Worm (Caenorhabditis elegans) whole organism, L2 larva: Measurements from ENCODE around the gene nhx-9.

Source experiments
- C34F6.9 ChIP-seq: fragments of 150-350 bp; optimal IDR thresholded peaks from 2 replicates; lab custom pipeline; 2014; ENCODE audit warnings: missing biosample characterization, missing genetic modification characterization
- F13H6.1 ChIP-seq: sonication (generic microtip); optimal IDR thresholded peaks from 2 replicates; lab custom pipeline; 2016; ENCODE audit warnings: missing genetic modification characterization, missing compliant biosample characterization
- R02D3.7 ChIP-seq: fragments of 150-350 bp; optimal IDR thresholded peaks from 2 replicates; lab custom pipeline; 2014; ENCODE audit warnings: missing biosample characterization, missing genetic modification characterization
- Y55F3AM.14 ChIP-seq: fragments of 200-800 bp; sonication (Bioruptor generic); optimal IDR thresholded peaks from 2 replicates; lab custom pipeline; 2018; ENCODE audit warnings: mild to moderate bottlenecking, missing genetic modification characterization, missing compliant biosample characterization
- ZK546.5 ChIP-seq: sonication (generic microtip); optimal IDR thresholded peaks from 2 replicates; lab custom pipeline; 2017; ENCODE audit warnings: missing biosample characterization, missing genetic modification characterization
- aly-2 ChIP-seq: fragments of 150-350 bp; optimal IDR thresholded peaks from 2 replicates; lab custom pipeline; 2014; ENCODE audit warnings: missing biosample characterization, missing genetic modification characterization
- ama-1 ChIP-seq: fragments of 150-350 bp; optimal IDR thresholded peaks from 2 replicates; lab custom pipeline; 2018; ENCODE audit warnings: inconsistent platforms
- blmp-1 ChIP-seq: sonication (generic microtip); optimal IDR thresholded peaks from 2 replicates; lab custom pipeline; 2017; ENCODE audit warnings: missing genetic modification characterization, mild to moderate bottlenecking, missing compliant biosample characterization, antibody characterized with exemption, moderate library complexity; ENCODE audit not compliant: insufficient read depth
- ceh-16 ChIP-seq: fragments of 150-350 bp; optimal IDR thresholded peaks from 2 replicates; lab custom pipeline; 2014; ENCODE audit warnings: missing biosample characterization, missing genetic modification characterization
- crh-2 ChIP-seq: sonication (generic microtip); optimal IDR thresholded peaks from 2 replicates; lab custom pipeline; 2017; ENCODE audit warnings: missing biosample characterization, missing genetic modification characterization
- egl-27 ChIP-seq: sonication (generic microtip); optimal IDR thresholded peaks from 3 replicates; lab custom pipeline; 2017; ENCODE audit warnings: missing biosample characterization, missing genetic modification reagents, missing genetic modification characterization
- elt-1 ChIP-seq: fragments of 150-350 bp; optimal IDR thresholded peaks from 2 replicates; lab custom pipeline; 2014; ENCODE audit warnings: missing biosample characterization, missing genetic modification characterization
- elt-3 ChIP-seq: sonication (generic microtip); optimal IDR thresholded peaks from 2 replicates; lab custom pipeline; 2017; ENCODE audit warnings: missing biosample characterization, missing genetic modification characterization
- fos-1 ChIP-seq: fragments of 150-350 bp; optimal IDR thresholded peaks from 2 replicates; lab custom pipeline; 2014; ENCODE audit warnings: missing biosample characterization, missing genetic modification characterization
- gmeb-1 ChIP-seq: fragments of 150-350 bp; optimal IDR thresholded peaks from 2 replicates; lab custom pipeline; 2014; ENCODE audit warnings: missing biosample characterization, missing genetic modification characterization
- lin-11 ChIP-seq: fragments of 150-350 bp; sonication (generic microtip); optimal IDR thresholded peaks from 2 replicates; lab custom pipeline; 2014; ENCODE audit warnings: missing biosample characterization, missing genetic modification characterization, inconsistent platforms, mixed read lengths
- lin-13 ChIP-seq: fragments of 150-350 bp; optimal IDR thresholded peaks from 2 replicates; lab custom pipeline; 2014; ENCODE audit warnings: missing biosample characterization, missing genetic modification reagents, missing genetic modification characterization
- lsy-2 ChIP-seq, 2 experiments: fragments of 150-350 bp in 1 of 2; sonication (generic microtip) in 1 of 2; optimal IDR thresholded peaks; 2 replicates each; lab custom pipeline; 2014 to 2017; ENCODE audit warnings: missing biosample characterization in 2 of 2, missing genetic modification characterization in 2 of 2
- mab-5 ChIP-seq: fragments of 150-350 bp; optimal IDR thresholded peaks from 2 replicates; lab custom pipeline; 2014; ENCODE audit warnings: missing biosample characterization, missing genetic modification characterization
- mbf-1 ChIP-seq: sonication (generic microtip); optimal IDR thresholded peaks from 2 replicates; lab custom pipeline; 2017; ENCODE audit warnings: missing biosample characterization, missing genetic modification characterization
- nhr-10 ChIP-seq: sonication (generic microtip); optimal IDR thresholded peaks from 2 replicates; lab custom pipeline; 2017; ENCODE audit warnings: missing biosample characterization, missing genetic modification characterization
- nhr-12 ChIP-seq: fragments of 150-350 bp; optimal IDR thresholded peaks from 2 replicates; lab custom pipeline; 2014; ENCODE audit warnings: missing biosample characterization, missing genetic modification characterization
- nhr-129 ChIP-seq: fragments of 150-350 bp; optimal IDR thresholded peaks from 2 replicates; lab custom pipeline; 2014; ENCODE audit warnings: missing biosample characterization, missing genetic modification characterization
- nhr-21 ChIP-seq: fragments of 150-350 bp; optimal IDR thresholded peaks from 2 replicates; lab custom pipeline; 2014; ENCODE audit warnings: missing biosample characterization, missing genetic modification characterization
- nhr-23 ChIP-seq: fragments of 150-350 bp; optimal IDR thresholded peaks from 2 replicates; lab custom pipeline; 2014; ENCODE audit warnings: missing biosample characterization, missing genetic modification reagents, missing genetic modification characterization
- nhr-237 ChIP-seq: fragments of 150-350 bp; optimal IDR thresholded peaks from 2 replicates; lab custom pipeline; 2014; ENCODE audit warnings: missing biosample characterization, missing genetic modification characterization
- nhr-25 ChIP-seq: fragments of 150-350 bp; sonication (generic microtip); optimal IDR thresholded peaks from 3 replicates; lab custom pipeline; 2014; ENCODE audit warnings: missing biosample characterization, missing genetic modification characterization
- nhr-77 ChIP-seq: fragments of 150-350 bp; optimal IDR thresholded peaks from 2 replicates; lab custom pipeline; 2014; ENCODE audit warnings: missing biosample characterization, missing genetic modification characterization
- sem-4 ChIP-seq: fragments of 150-350 bp; optimal IDR thresholded peaks from 2 replicates; lab custom pipeline; 2014; ENCODE audit warnings: missing biosample characterization, missing genetic modification reagents, missing genetic modification characterization
- sma-3 ChIP-seq: sonication (generic microtip); optimal IDR thresholded peaks from 2 replicates; lab custom pipeline; 2016; ENCODE audit warnings: missing genetic modification reagents, missing genetic modification characterization, missing compliant biosample characterization
- sma-9 ChIP-seq, 2 experiments: fragments of 150-350 bp in 1 of 2; sonication (generic microtip) in 1 of 2; optimal IDR thresholded peaks; 2 replicates each; lab custom pipeline; 2014 to 2016; ENCODE audit warnings: missing genetic modification characterization in 2 of 2, mild to moderate bottlenecking in 1 of 2, missing biosample characterization in 1 of 2, missing compliant biosample characterization in 1 of 2, missing genetic modification reagents in 1 of 2, moderate library complexity in 1 of 2
- snpc-4 ChIP-seq: fragments of 150-350 bp; optimal IDR thresholded peaks from 2 replicates; lab custom pipeline; 2014; ENCODE audit warnings: missing biosample characterization, missing genetic modification characterization
- unc-39 ChIP-seq: fragments of 150-350 bp; optimal IDR thresholded peaks from 2 replicates; lab custom pipeline; 2014; ENCODE audit warnings: missing biosample characterization, missing genetic modification characterization
- unc-55 ChIP-seq: fragments of 150-350 bp; sonication (generic microtip); optimal IDR thresholded peaks from 3 replicates; lab custom pipeline; 2014; ENCODE audit warnings: missing biosample characterization, missing genetic modification reagents, missing genetic modification characterization
- zag-1 ChIP-seq: fragments of 150-350 bp; optimal IDR thresholded peaks from 2 replicates; lab custom pipeline; 2014; ENCODE audit warnings: missing biosample characterization, missing genetic modification characterization
- ztf-1 ChIP-seq: fragments of 200-800 bp; sonication (Bioruptor generic); conservative IDR thresholded peaks from 2 replicates; pipeline ENCODE4 v1.3.6; 2022; ENCODE audit warnings: missing genetic modification characterization, missing compliant biosample characterization
- ztf-11 ChIP-seq: sonication (generic microtip); optimal IDR thresholded peaks from 2 replicates; lab custom pipeline; 2017; ENCODE audit warnings: missing biosample characterization, missing genetic modification characterization

Gene nhx-9

DNA sequence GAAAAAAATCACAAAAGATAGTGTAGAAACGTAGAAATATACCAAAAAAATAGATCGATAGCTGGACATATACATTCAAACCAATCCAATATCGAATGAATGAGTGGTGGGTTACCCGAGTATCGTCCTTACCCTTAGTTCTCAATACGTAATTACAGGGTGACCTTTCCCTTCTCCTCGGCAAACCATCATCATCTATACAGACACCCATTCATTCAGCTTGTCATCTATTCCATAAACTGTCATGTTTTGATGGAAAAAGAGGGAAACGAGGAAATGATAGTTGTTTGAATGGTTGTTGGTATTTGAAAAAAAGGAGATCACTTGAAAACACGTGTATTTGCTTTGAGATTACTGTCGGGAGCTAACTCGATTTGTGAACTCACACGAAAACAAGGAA lies 6.6 kb upstream of the nhx-9 start:
- TF ChIP-seq aly-2 (tag; lab: Kevin White, UChicago) (no peak), ama-1 (no peak), F13H6.1 (tag; lab: Kevin White, UChicago) (no peak), sma-3 (no peak), nhr-10 (tag; lab: Kevin White, UChicago) (no peak), nhr-25 (tag; lab: Kevin White, UChicago) (no peak), mab-5 (tag; lab: Kevin White, UChicago) (no peak), sem-4 (no peak), nhr-23 (tag; lab: Kevin White, UChicago) (no peak), C34F6.9 (tag; lab: Kevin White, UChicago) (no peak), fos-1 (tag; lab: Kevin White, UChicago) (no peak), ZK546.5 (no peak), lin-11 (tag; lab: Kevin White, UChicago) (no peak), R02D3.7 (tag; lab: Kevin White, UChicago) (no peak), lin-13 (GFP tag; lab: Kevin White, UChicago) (no peak), lsy-2 (tag; optimal IDR thresholded peaks at IDR 0.05; lab: Kevin White, UChicago) (no peak), elt-1 (tag; lab: Kevin White, UChicago) (no peak), egl-27 (tag; lab: Kevin White, UChicago) (no peak), mbf-1 (tag; lab: Kevin White, UChicago) (no peak), snpc-4 (tag; lab: Kevin White, UChicago) (no peak)
- TF ChIP-seq, all 48 proteins: peak for 0

DNA sequence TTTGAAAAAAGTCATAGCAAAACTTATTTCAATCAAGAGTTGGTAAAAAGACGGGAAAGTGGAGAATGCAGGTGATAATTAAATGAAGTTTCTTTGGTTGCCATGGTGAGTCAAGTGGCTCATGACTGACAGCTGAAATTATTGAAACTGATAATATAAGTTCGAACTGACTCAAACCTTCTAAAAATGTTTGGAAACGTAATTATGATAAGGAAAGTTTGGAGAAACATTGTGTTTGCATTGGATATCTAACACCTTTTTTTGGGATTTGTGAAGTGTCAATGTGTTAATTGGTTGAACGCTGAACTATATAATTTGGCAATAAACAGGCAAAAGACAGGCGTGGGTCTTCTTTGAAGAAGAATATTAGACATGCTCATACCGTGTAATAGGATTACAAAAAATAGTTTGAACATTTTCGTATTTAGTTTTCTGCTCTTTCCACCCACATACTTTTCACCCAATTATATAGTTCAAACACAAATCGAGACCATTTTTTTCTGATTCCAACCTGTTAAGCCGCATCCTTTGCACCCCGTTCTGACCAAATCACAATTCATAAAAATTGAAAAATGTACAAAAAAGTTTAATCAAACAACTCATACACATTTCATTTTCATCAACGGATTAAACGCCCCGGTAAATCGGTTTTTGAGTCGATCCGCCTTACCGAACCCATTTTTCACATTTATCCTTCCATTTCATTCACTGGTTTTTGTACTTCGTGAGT lies 5.2 kb upstream of the nhx-9 start, which contains the start of the genes srlf-33 and srlf-32:
TSS of gene srlf-33 (minus strand) at position 101 of the 730 bp plus-strand sequence.
TSS of gene srlf-32 (plus strand) at position 680 of the 730 bp plus-strand sequence.
- TF ChIP-seq nhr-129 (tag; lab: Kevin White, UChicago), result no peak
- TF ChIP-seq elt-3 (tag; lab: Kevin White, UChicago), result no peak
- TF ChIP-seq nhr-12 (tag; lab: Kevin White, UChicago), result no peak
- TF ChIP-seq ztf-11, result no peak
- TF ChIP-seq Y55F3AM.14 (GFP tag; lab: Kevin White, UChicago), result no peak
- TF ChIP-seq unc-55 (GFP tag; lab: Kevin White, UChicago), result no peak
- TF ChIP-seq egl-27 (tag; lab: Kevin White, UChicago), result no peak
- TF ChIP-seq crh-2, result no peak
- no peak for TF ChIP-seq unc-39 (tag; lab: Kevin White, UChicago)

DNA sequence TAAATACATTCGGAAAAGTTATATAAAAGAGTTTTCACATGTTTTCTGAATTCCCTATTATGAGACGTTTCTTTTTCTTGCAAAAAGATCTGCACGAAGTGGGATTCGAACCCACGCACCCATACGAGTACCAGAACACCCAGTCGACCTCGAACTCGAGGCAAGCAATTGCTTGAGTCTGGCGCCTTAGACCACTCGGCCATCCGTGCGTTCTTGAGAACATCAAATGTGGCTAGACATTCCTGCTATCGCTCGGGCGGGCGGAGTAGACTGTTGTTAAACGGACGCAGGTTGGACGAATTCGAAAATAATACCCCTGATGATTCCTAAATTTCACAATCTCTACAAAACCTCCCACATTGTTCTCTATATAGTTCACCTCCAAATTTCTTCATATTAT lies 2.3 kb upstream of the nhx-9 start:
- TF ChIP-seq sma-3, result peak; percentile 77
- TF ChIP-seq fos-1 (tag; lab: Kevin White, UChicago), result peak; percentile 40
- peak; percentile 17 for TF ChIP-seq nhr-25 (tag; lab: Kevin White, UChicago)
- peak; percentile 33 for TF ChIP-seq lin-11 (tag; lab: Kevin White, UChicago)
- TF ChIP-seq sma-9 (GFP tag; optimal IDR thresholded peaks at IDR 0.05; lab: Kevin White, UChicago), result peak; percentile 56
- TF ChIP-seq sma-9 (tag; optimal IDR thresholded peaks at IDR 0.05; lab: Kevin White, UChicago), result no peak
- TF ChIP-seq lsy-2 (tag; optimal IDR thresholded peaks at IDR 0.05; lab: Kevin White, UChicago), result no peak
- TF ChIP-seq nhr-77, result no peak
- peak; percentile 9 for TF ChIP-seq crh-2
- peak; percentile 42 for TF ChIP-seq gmeb-1 (tag; lab: Kevin White, UChicago)
- TF ChIP-seq ztf-1 (GFP tag; lab: Robert Waterston, UW), result no peak
- no peak for TF ChIP-seq mbf-1 (tag; lab: Kevin White, UChicago)
- TF ChIP-seq C34F6.9 (tag; lab: Kevin White, UChicago), result peak; percentile 34
- TF ChIP-seq F13H6.1 (tag; lab: Kevin White, UChicago), result peak; percentile 14
- TF ChIP-seq snpc-4 (tag; lab: Kevin White, UChicago), result no peak
- TF ChIP-seq ceh-16 (tag; lab: Kevin White, UChicago), result peak; percentile 0
- TF ChIP-seq sem-4, result peak; percentile 29
- peak; percentile 26 for TF ChIP-seq nhr-21 (tag; lab: Kevin White, UChicago)
- no peak for TF ChIP-seq elt-1 (tag; lab: Kevin White, UChicago)
- no peak for TF ChIP-seq nhr-237 (tag; lab: Kevin White, UChicago)
- TF ChIP-seq nhr-129 (tag; lab: Kevin White, UChicago), result peak; percentile 49

ce11 chrIV:11937087-11937486 lies 6.4 kb downstream of the nhx-9 start, which contains the start of gene slc-5A12:
slc-5A12 (plus strand) TSS chrIV:11937419.
- peak; percentile 59 for TF ChIP-seq blmp-1
- no peak for TF ChIP-seq zag-1
